Fruit fly (Drosophila melanogaster) whole organism, wandering third instar larva: Measurements from ENCODE around the gene Gr5a.

Experiments
- CG32264 ChIP-seq: fragments of 200-800 bp; sonication (Bioruptor generic); optimal IDR thresholded peaks from 2 replicates; lab custom pipeline; 2016; ENCODE audit warnings: missing biosample characterization, missing genetic modification characterization
- CG9705 ChIP-seq: fragments of 200-800 bp; sonication (Bioruptor generic); optimal IDR thresholded peaks from 2 replicates; lab custom pipeline; 2018; ENCODE audit warnings: missing biosample characterization, mild to moderate bottlenecking, missing genetic modification characterization
- CrebA ChIP-seq: fragments of 200-800 bp; sonication (Bioruptor generic); optimal IDR thresholded peaks from 2 replicates; lab custom pipeline; 2016; ENCODE audit warnings: missing biosample characterization, mild to moderate bottlenecking, missing genetic modification characterization, borderline replicate concordance
- Dfd ChIP-seq: fragments of >200 bp; optimal IDR thresholded peaks from 2 replicates; lab custom pipeline; 2017; ENCODE audit warnings: missing biosample characterization, missing genetic modification characterization
- Dif ChIP-seq: fragments of 200-275, 200-300 bp; sonication (Bioruptor generic); optimal IDR thresholded peaks from 2 replicates; lab custom pipeline; 2018; ENCODE audit warnings: missing biosample characterization, missing genetic modification characterization; ENCODE audit not compliant: partially characterized antibody
- GATAd ChIP-seq: sonication (Bioruptor generic); optimal IDR thresholded peaks from 2 replicates; lab custom pipeline; 2016; ENCODE audit warnings: missing biosample characterization, missing genetic modification characterization
- HLH106 ChIP-seq: fragments of 200-800 bp; optimal IDR thresholded peaks from 3 replicates; lab custom pipeline; 2019; ENCODE audit warnings: missing biosample characterization, mild to moderate bottlenecking, missing genetic modification characterization, moderate library complexity
- Hnf4 ChIP-seq: fragments of 200-800 bp; sonication (Bioruptor generic); optimal IDR thresholded peaks from 2 replicates; lab custom pipeline; 2016; ENCODE audit warnings: missing biosample characterization, mild to moderate bottlenecking, missing genetic modification characterization
- Hr78 ChIP-seq: fragments of >200 bp; optimal IDR thresholded peaks from 2 replicates; lab custom pipeline; 2017; ENCODE audit warnings: missing biosample characterization, missing genetic modification characterization
- Hr83 ChIP-seq: fragments of 200-300 bp; sonication (Bioruptor generic); optimal IDR thresholded peaks from 2 replicates; lab custom pipeline; 2016; ENCODE audit warnings: missing biosample characterization, mild to moderate bottlenecking, missing genetic modification characterization, moderate library complexity; ENCODE audit not compliant: poor library complexity, severe bottlenecking
- Jra ChIP-seq: sonication (Bioruptor generic); optimal IDR thresholded peaks from 2 replicates; lab custom pipeline; 2016; ENCODE audit warnings: missing biosample characterization, missing genetic modification characterization
- Mio ChIP-seq: sonication (Bioruptor generic); optimal IDR thresholded peaks from 2 replicates; lab custom pipeline; 2016; ENCODE audit warnings: missing biosample characterization, missing genetic modification characterization
- Myc ChIP-seq: fragments of >200 bp; optimal IDR thresholded peaks from 2 replicates; lab custom pipeline; 2017
- N ChIP-seq: fragments of >200 bp; optimal IDR thresholded peaks from 2 replicates; lab custom pipeline; 2018; ENCODE audit warnings: missing biosample characterization, missing external identifiers, missing genetic modification characterization
- OdsH ChIP-seq: fragments of 200-800 bp; sonication (Bioruptor generic); optimal IDR thresholded peaks from 2 replicates; lab custom pipeline; 2016; ENCODE audit warnings: missing biosample characterization, mild to moderate bottlenecking, missing genetic modification characterization
- Rel ChIP-seq, 2 experiments: fragments of 200-800 bp; sonication (Bioruptor generic) in 1 of 2; optimal IDR thresholded peaks; 2 replicates in 1 of 2; 3 replicates in 1 of 2; lab custom pipeline; 2016 to 2019; ENCODE audit warnings: mild to moderate bottlenecking in 2 of 2, missing biosample characterization in 2 of 2, missing genetic modification characterization in 2 of 2, moderate library complexity in 1 of 2
- Sp1 ChIP-seq: fragments of 200-800 bp; sonication (Bioruptor generic); optimal IDR thresholded peaks from 3 replicates; lab custom pipeline; 2019; ENCODE audit warnings: missing biosample characterization, mild to moderate bottlenecking, missing genetic modification characterization, moderate library complexity
- Vsx2 ChIP-seq: fragments of 200-300, 225-300 bp; sonication (Bioruptor generic); optimal IDR thresholded peaks from 2 replicates; lab custom pipeline; 2018; ENCODE audit warnings: missing biosample characterization, missing genetic modification characterization; ENCODE audit not compliant: partially characterized antibody
- br ChIP-seq: fragments of 200-800 bp; sonication (Bioruptor generic); optimal IDR thresholded peaks from 2 replicates; lab custom pipeline; 2016; ENCODE audit warnings: missing biosample characterization, missing genetic modification characterization
- brk ChIP-seq: fragments of 200-800 bp; sonication (Bioruptor generic); optimal IDR thresholded peaks from 2 replicates; lab custom pipeline; 2016; ENCODE audit warnings: missing biosample characterization, mild to moderate bottlenecking, missing genetic modification characterization
- dl ChIP-seq, 2 experiments: fragments of 175-275, 200-275 bp in 1 of 2; fragments of 200-275 bp in 1 of 2; sonication (Bioruptor generic); optimal IDR thresholded peaks; lab custom pipeline; 2018; ENCODE audit warnings: mild to moderate bottlenecking in 2 of 2, missing biosample characterization in 2 of 2, missing genetic modification characterization in 2 of 2, moderate library complexity in 2 of 2; ENCODE audit not compliant: partially characterized antibody in 2 of 2, insufficient read depth in 1 of 2
- dmrt93B ChIP-seq: fragments of 200-800 bp; sonication (Bioruptor generic); optimal IDR thresholded peaks from 2 replicates; lab custom pipeline; 2018; ENCODE audit warnings: missing biosample characterization, mild to moderate bottlenecking, missing genetic modification characterization
- dsf ChIP-seq: sonication (Bioruptor generic); optimal IDR thresholded peaks from 2 replicates; lab custom pipeline; 2016; ENCODE audit warnings: missing biosample characterization, missing genetic modification characterization, borderline replicate concordance
- ey ChIP-seq: fragments of 200-800 bp; sonication (Bioruptor generic); optimal IDR thresholded peaks from 2 replicates; lab custom pipeline; 2016; ENCODE audit warnings: missing biosample characterization, missing genetic modification characterization
- foxo ChIP-seq, 2 experiments: fragments of 200-800 bp; sonication (Bioruptor generic); optimal IDR thresholded peaks; 2 replicates in 1 of 2; 3 replicates in 1 of 2; lab custom pipeline; 2016 to 2017; ENCODE audit warnings: missing biosample characterization in 2 of 2, missing genetic modification characterization in 2 of 2
- fru ChIP-seq: fragments of 200-800 bp; sonication (Bioruptor generic); optimal IDR thresholded peaks from 3 replicates; lab custom pipeline; 2016; ENCODE audit warnings: missing biosample characterization, mild to moderate bottlenecking, missing genetic modification characterization
- h ChIP-seq: fragments of 200-800 bp; sonication (Bioruptor generic); optimal IDR thresholded peaks from 3 replicates; lab custom pipeline; 2016; ENCODE audit warnings: missing biosample characterization, mild to moderate bottlenecking, missing genetic modification characterization
- jim ChIP-seq: fragments of 175-275, 200-325 bp; sonication (Bioruptor generic); optimal IDR thresholded peaks from 2 replicates; lab custom pipeline; 2016; ENCODE audit warnings: missing biosample characterization, mild to moderate bottlenecking, missing genetic modification characterization
- lola ChIP-seq: fragments of >200 bp; optimal IDR thresholded peaks from 2 replicates; lab custom pipeline; 2017; ENCODE audit warnings: missing biosample characterization, missing genetic modification characterization
- pan ChIP-seq: fragments of >200 bp; optimal IDR thresholded peaks from 2 replicates; lab custom pipeline; 2017
- psq ChIP-seq: fragments of 200-800 bp; sonication (Bioruptor generic); optimal IDR thresholded peaks from 3 replicates; lab custom pipeline; 2017; ENCODE audit warnings: missing biosample characterization, mild to moderate bottlenecking, missing genetic modification characterization, moderate library complexity
- rgr ChIP-seq: fragments of 200-800 bp; sonication (Bioruptor generic); optimal IDR thresholded peaks from 3 replicates; lab custom pipeline; 2016; ENCODE audit warnings: missing biosample characterization, mild to moderate bottlenecking, missing genetic modification characterization
- sage ChIP-seq: fragments of 200-800 bp; sonication (Bioruptor generic); optimal IDR thresholded peaks from 2 replicates; lab custom pipeline; 2016; ENCODE audit warnings: missing biosample characterization, mild to moderate bottlenecking, missing genetic modification characterization
- usp ChIP-seq: fragments of >200 bp; optimal IDR thresholded peaks from 2 replicates; lab custom pipeline; 2017; ENCODE audit warnings: missing biosample characterization, missing genetic modification characterization
- woc ChIP-seq: sonication (Bioruptor generic); optimal IDR thresholded peaks from 2 replicates; lab custom pipeline; 2016; ENCODE audit warnings: missing biosample characterization, mild to moderate bottlenecking, missing genetic modification characterization

The Gr5a gene

dm6 chrX:5638588-5638987, 41.8 kb upstream of the Gr5a start (continued):
- peak; percentile 58 for TF ChIP-seq HLH106 (tag; lab: Kevin White, UChicago)
- TF ChIP-seq pan: no peak
- TF ChIP-seq Dfd (GFP tag; lab: Kevin White, UChicago): no peak
- no peak for TF ChIP-seq fru
- TF ChIP-seq jim (GFP tag; lab: Kevin White, UChicago): no peak
- no peak for TF ChIP-seq Dif (GFP tag; lab: Kevin White, UChicago)
- TF ChIP-seq foxo (GFP tag; optimal IDR thresholded peaks at IDR 0.05; lab: Kevin White, UChicago): peak in 1 of 2 experiments; percentile 32
- TF ChIP-seq CG32264 (GFP tag; lab: Kevin White, UChicago): no peak
- no peak for TF ChIP-seq Myc (lab: Kevin White, UChicago)
- TF ChIP-seq Sp1 (GFP tag; lab: Kevin White, UChicago): peak; percentile 2
- no peak for TF ChIP-seq CG9705 (GFP tag; lab: Kevin White, UChicago)

- TF ChIP-seq br (GFP tag; lab: Kevin White, UChicago) (peak; percentile 20), fru (peak; percentile 62), psq (GFP tag; lab: Kevin White, UChicago) (peak; percentile 42), CG32264 (GFP tag; lab: Kevin White, UChicago) (no peak), brk (GFP tag; lab: Kevin White, UChicago) (no peak), Mio (GFP tag; lab: Kevin White, UChicago) (no peak), Sp1 (GFP tag; lab: Kevin White, UChicago) (peak; percentile 26), usp (GFP tag; lab: Kevin White, UChicago) (no peak), dl (GFP tag; optimal IDR thresholded peaks at IDR 0.05; lab: Kevin White, UChicago; ENCODE audit: insufficient read depth in 1 of 2, partially characterized antibody in 2 of 2) (no peak), rgr (GFP tag; lab: Kevin White, UChicago) (peak; percentile 10), foxo (GFP tag; optimal IDR thresholded peaks at IDR 0.05; lab: Kevin White, UChicago) (peak in 1 of 2 experiments; percentile 49), CG9705 (GFP tag; lab: Kevin White, UChicago) (no peak), Jra (GFP tag; lab: Kevin White, UChicago) (no peak), ey (GFP tag; lab: Kevin White, UChicago) (peak; percentile 30), h (GFP tag; lab: Kevin White, UChicago) (peak; percentile 44)
Observed at dm6 chrX:5639083-5639482, 41.3 kb upstream of the Gr5a start.

dm6 chrX:5646228-5646627, 34.2 kb upstream of the Gr5a start:
- TF ChIP-seq CG9705 (GFP tag; lab: Kevin White, UChicago) (no peak), Hr83 (no peak), fru (peak; percentile 44), Hr78 (GFP tag; lab: Kevin White, UChicago) (no peak), OdsH (GFP tag; lab: Kevin White, UChicago) (no peak), lola (GFP tag; lab: Kevin White, UChicago) (no peak), pan (no peak), Vsx2 (no peak), jim (GFP tag; lab: Kevin White, UChicago) (no peak), Sp1 (GFP tag; lab: Kevin White, UChicago) (peak; percentile 9), h (GFP tag; lab: Kevin White, UChicago) (peak; percentile 28), foxo (GFP tag; optimal IDR thresholded peaks at IDR 0.05; lab: Kevin White, UChicago) (peak in 1 of 2 experiments; percentile 33), CG32264 (GFP tag; lab: Kevin White, UChicago) (no peak), Dif (GFP tag; lab: Kevin White, UChicago) (no peak), rgr (GFP tag; lab: Kevin White, UChicago) (peak; percentile 8), dmrt93B (GFP tag; lab: Kevin White, UChicago) (no peak), Mio (GFP tag; lab: Kevin White, UChicago) (no peak), Rel (GFP tag; optimal IDR thresholded peaks at IDR 0.05; lab: Kevin White, UChicago) (no peak), Rel (tag; optimal IDR thresholded peaks at IDR 0.05; lab: Kevin White, UChicago) (no peak), N (GFP tag; lab: Kevin White, UChicago) (no peak), woc (no peak), HLH106 (tag; lab: Kevin White, UChicago) (peak; percentile 2), GATAd (GFP tag; lab: Kevin White, UChicago) (no peak), ey (GFP tag; lab: Kevin White, UChicago) (peak; percentile 22), sage (GFP tag; lab: Kevin White, UChicago) (no peak), Hnf4 (GFP tag; lab: Kevin White, UChicago) (no peak), Jra (GFP tag; lab: Kevin White, UChicago) (no peak), dl (GFP tag; optimal IDR thresholded peaks at IDR 0.05; lab: Kevin White, UChicago; ENCODE audit: insufficient read depth in 1 of 2, partially characterized antibody in 2 of 2) (no peak), Myc (lab: Kevin White, UChicago) (no peak), br (GFP tag; lab: Kevin White, UChicago) (peak; percentile 4), usp (GFP tag; lab: Kevin White, UChicago) (no peak), CrebA (no peak), dsf (GFP tag; lab: Kevin White, UChicago) (no peak)
